Fruit fly (Drosophila melanogaster): Measurements from ENCODE around the gene Mettl14.
A peak's percentile ranks its signal among the peaks of the same experiment; 100 is the strongest.

The Mettl14 gene

dm6 chr2L:8307817-8308551, at the start of gene Mettl14, which contains the start of gene Ostgamma (continued):
- TF ChIP-seq NK7.1 (GFP tag; optimal IDR thresholded peaks at IDR 0.05) (no peak), ranshi (GFP tag; IDR thresholded peaks at IDR 0.05) (no peak), Ssrp (tag; optimal IDR thresholded peaks at IDR 0.05) (no peak), trem (tag; optimal IDR thresholded peaks at IDR 0.05) (peak; percentile 36), ATbp (GFP tag; optimal IDR thresholded peaks at IDR 0.05) (no peak), Bdp1 (GFP tag; optimal IDR thresholded peaks at IDR 0.05) (no peak), CG11093 (GFP tag; IDR thresholded peaks at IDR 0.05) (no peak), dan (GFP tag; IDR thresholded peaks at IDR 0.05) (no peak), vnd (GFP tag; IDR thresholded peaks at IDR 0.05; ENCODE audit: partially characterized antibody) (0 out of 3 replicates have a peak, but pooled peaks have one; percentile 53), CG3065 (GFP tag; optimal IDR thresholded peaks at IDR 0.05) (no peak), Dref (GFP tag; IDR thresholded peaks at IDR 0.05) (peak; percentile 62)

dm6 chr2L:8266145-8266544, 42.1 kb upstream of the Mettl14 start:
- TF ChIP-seq PHDP (tag; optimal IDR thresholded peaks at IDR 0.05), result peak; percentile 73
- TF ChIP-seq psq (GFP tag; optimal IDR thresholded peaks at IDR 0.05), result no peak
- no peak for TF ChIP-seq insv (GFP tag; optimal IDR thresholded peaks at IDR 0.05)
- no peak for TF ChIP-seq tna (GFP tag; IDR thresholded peaks at IDR 0.05; ENCODE audit: partially characterized antibody)
- peak; percentile 40 for TF ChIP-seq CG10654 (GFP tag; optimal IDR thresholded peaks at IDR 0.05)
- no peak for TF ChIP-seq schlank (tag; optimal IDR thresholded peaks at IDR 0.05)
- peak; percentile 60 for TF ChIP-seq lab (GFP tag; optimal IDR thresholded peaks at IDR 0.05)
- TF ChIP-seq CG6175 (GFP tag; IDR thresholded peaks at IDR 0.05), result no peak
- no peak for TF ChIP-seq CG2120 (GFP tag; optimal IDR thresholded peaks at IDR 0.05)
- peak; percentile 36 for TF ChIP-seq CG6813 (GFP tag; optimal IDR thresholded peaks at IDR 0.05)
- no peak for TF ChIP-seq Doc3 (GFP tag; IDR thresholded peaks at IDR 0.05; ENCODE audit: partially characterized antibody)
- no peak for TF ChIP-seq CG13287 (GFP tag; IDR thresholded peaks at IDR 0.05; ENCODE audit: partially characterized antibody)
- no peak for TF ChIP-seq sc (optimal IDR thresholded peaks at IDR 0.05)
- no peak for TF ChIP-seq sc (GFP tag; optimal IDR thresholded peaks at IDR 0.05)
- TF ChIP-seq bcd (GFP tag; optimal IDR thresholded peaks at IDR 0.05), result peak; percentile 46
- no peak for TF ChIP-seq CG3065 (GFP tag; optimal IDR thresholded peaks at IDR 0.05)
- no peak for TF ChIP-seq sr (GFP tag; IDR thresholded peaks at IDR 0.05)
- TF ChIP-seq CG7963 (GFP tag; IDR thresholded peaks at IDR 0.05; ENCODE audit: partially characterized antibody), result no peak
- no peak for TF ChIP-seq CG4707 (GFP tag; optimal IDR thresholded peaks at IDR 0.05)
- no peak for TF ChIP-seq CG3726 (GFP tag; IDR thresholded peaks at IDR 0.05)
- no peak for TF ChIP-seq NFAT (GFP tag; IDR thresholded peaks at IDR 0.05)
- TF ChIP-seq CG9817 (tag; optimal IDR thresholded peaks at IDR 0.05), result peak; percentile 7
- TF ChIP-seq HmgZ (tag; optimal IDR thresholded peaks at IDR 0.05), result peak; percentile 9
- TF ChIP-seq hb (GFP tag; IDR thresholded peaks at IDR 0.05; ENCODE audit: partially characterized antibody), result no peak
- TF ChIP-seq CG10366 (GFP tag; IDR thresholded peaks at IDR 0.05), result peak; percentile 38
- peak; percentile 61 for TF ChIP-seq CG18262 (tag; optimal IDR thresholded peaks at IDR 0.05)
- TF ChIP-seq jigr1 (GFP tag; IDR thresholded peaks at IDR 0.05), result no peak
- no peak for TF ChIP-seq dmrt11E (tag; optimal IDR thresholded peaks at IDR 0.05)
- no peak for TF ChIP-seq CG4282 (GFP tag; optimal IDR thresholded peaks at IDR 0.05)
- no peak for TF ChIP-seq bab2 (GFP tag; optimal IDR thresholded peaks at IDR 0.05)
- TF ChIP-seq CG13296 (GFP tag; optimal IDR thresholded peaks at IDR 0.05), result peak; percentile 78
- TF ChIP-seq CG13624 (GFP tag; optimal IDR thresholded peaks at IDR 0.05), result no peak
- peak; percentile 11 for TF ChIP-seq sug (tag; optimal IDR thresholded peaks at IDR 0.05)
- TF ChIP-seq Hr78 (GFP tag; optimal IDR thresholded peaks at IDR 0.05), result peak in 1 of 2 experiments; percentile 10
- no peak for TF ChIP-seq CG17912 (GFP tag; optimal IDR thresholded peaks at IDR 0.05)
- TF ChIP-seq CG4617 (GFP tag; optimal IDR thresholded peaks at IDR 0.05; ENCODE audit: borderline replicate concordance), result no peak
- TF ChIP-seq MESR4 (GFP tag; optimal IDR thresholded peaks at IDR 0.05), result no peak
- peak; percentile 51 for TF ChIP-seq CG10979 (tag; optimal IDR thresholded peaks at IDR 0.05)
